Fruit fly (Drosophila melanogaster) whole organism, prepupa: ENCODE measurements around the gene CG31251.

Experiments
- CG10631 ChIP-seq: fragments of 200-800 bp; sonication (Bioruptor generic); optimal IDR thresholded peaks from 2 replicates; lab custom pipeline; 2016; ENCODE audit warnings: missing biosample characterization, missing genetic modification characterization
- CG10669 ChIP-seq: fragments of 200-800 bp; sonication (Bioruptor generic); optimal IDR thresholded peaks from 3 replicates; lab custom pipeline; 2018; ENCODE audit warnings: missing biosample characterization, mild to moderate bottlenecking, missing genetic modification characterization, moderate library complexity
- CG15336 ChIP-seq: fragments of 200-800 bp; sonication (Bioruptor generic); IDR thresholded peaks from 2 replicates; pipeline ENCODE4 v1.3.6; 2022; ENCODE audit warnings: missing biosample characterization, missing genetic modification characterization
- CG1621 ChIP-seq: fragments of 200-800 bp; sonication (Bioruptor generic); optimal IDR thresholded peaks from 3 replicates; lab custom pipeline; 2018; ENCODE audit warnings: missing biosample characterization, mild to moderate bottlenecking, missing genetic modification characterization
- CG16779 ChIP-seq: fragments of 200-800 bp; sonication (Bioruptor generic); optimal IDR thresholded peaks from 3 replicates; lab custom pipeline; 2017; ENCODE audit warnings: missing biosample characterization, mild to moderate bottlenecking, missing genetic modification characterization
- CG3032 ChIP-seq: fragments of 200-800 bp; optimal IDR thresholded peaks from 2 replicates; lab custom pipeline; 2019; ENCODE audit warnings: missing biosample characterization, mild to moderate bottlenecking, missing genetic modification characterization, moderate library complexity
- CG34406 ChIP-seq: fragments of 200-800 bp; sonication (Bioruptor generic); optimal IDR thresholded peaks from 3 replicates; lab custom pipeline; 2016; ENCODE audit warnings: missing biosample characterization, missing genetic modification characterization
- CG6163 ChIP-seq: fragments of 200-800 bp; sonication (Bioruptor generic); IDR thresholded peaks from 3 replicates; pipeline ENCODE4 v1.3.6; 2022; ENCODE audit warnings: missing biosample characterization, missing genetic modification characterization
- CG6276 ChIP-seq: fragments of 200-800 bp; sonication (Bioruptor generic); optimal IDR thresholded peaks from 2 replicates; lab custom pipeline; 2017; ENCODE audit warnings: missing biosample characterization, mild to moderate bottlenecking, missing genetic modification characterization
- CG6792 ChIP-seq: fragments of 200-800 bp; sonication (Bioruptor generic); optimal IDR thresholded peaks from 3 replicates; lab custom pipeline; 2016; ENCODE audit warnings: missing biosample characterization, missing genetic modification characterization
- CG6808 ChIP-seq: fragments of 200-800 bp; sonication (Bioruptor generic); optimal IDR thresholded peaks from 3 replicates; lab custom pipeline; 2017; ENCODE audit warnings: missing biosample characterization, missing genetic modification characterization, mild to moderate bottlenecking, moderate library complexity, missing genetic modification reagents
- CG6854 ChIP-seq: fragments of 200-800 bp; sonication (Bioruptor generic); optimal IDR thresholded peaks from 2 replicates; lab custom pipeline; 2017; ENCODE audit warnings: missing biosample characterization, mild to moderate bottlenecking, missing genetic modification characterization
- CG7368 ChIP-seq: fragments of 200-800 bp; sonication (Bioruptor generic); optimal IDR thresholded peaks from 3 replicates; lab custom pipeline; 2016; ENCODE audit warnings: missing biosample characterization, missing genetic modification characterization
- CG8119 ChIP-seq: fragments of 200-800 bp; sonication (Bioruptor generic); IDR thresholded peaks from 3 replicates; pipeline ENCODE4 v1.3.6; 2022; ENCODE audit warnings: missing biosample characterization, missing genetic modification characterization
- CG8319 ChIP-seq: fragments of 200-800 bp; sonication (Bioruptor generic); optimal IDR thresholded peaks from 3 replicates; lab custom pipeline; 2016; ENCODE audit warnings: missing biosample characterization, missing genetic modification characterization
- CG9139 ChIP-seq: fragments of 200-800 bp; sonication (Bioruptor generic); optimal IDR thresholded peaks from 3 replicates; lab custom pipeline; 2017; ENCODE audit warnings: missing biosample characterization, mild to moderate bottlenecking, missing genetic modification characterization
- Eip75B ChIP-seq: fragments of 200-800 bp; sonication (Bioruptor generic); optimal IDR thresholded peaks from 3 replicates; lab custom pipeline; 2016; ENCODE audit warnings: missing biosample characterization, missing genetic modification characterization
- Eip78C ChIP-seq: fragments of 200-800 bp; sonication (Bioruptor generic); peaks from one replicate; lab custom pipeline; 2016; ENCODE audit warnings: missing biosample characterization, missing genetic modification characterization
- Eip93F ChIP-seq: fragments of 200-800 bp; sonication (Bioruptor generic); optimal IDR thresholded peaks from 2 replicates; lab custom pipeline; 2016; ENCODE audit warnings: missing biosample characterization, mild to moderate bottlenecking, missing genetic modification characterization
- Ets21C ChIP-seq: fragments of 200-800 bp; sonication (Bioruptor generic); optimal IDR thresholded peaks from 3 replicates; lab custom pipeline; 2016; ENCODE audit warnings: missing biosample characterization, missing genetic modification characterization
- Ets96B ChIP-seq: fragments of 200-800 bp; optimal IDR thresholded peaks from 2 replicates; lab custom pipeline; 2019; ENCODE audit warnings: missing biosample characterization, mild to moderate bottlenecking, missing genetic modification characterization, moderate library complexity
- Gug ChIP-seq: fragments of 200-800 bp; sonication (Bioruptor generic); IDR thresholded peaks from 2 replicates; pipeline ENCODE4 v1.3.6; 2022; ENCODE audit warnings: missing biosample characterization, missing genetic modification characterization
- Hr38 ChIP-seq: sonication (Bioruptor generic); optimal IDR thresholded peaks from 2 replicates; lab custom pipeline; 2016; ENCODE audit warnings: missing biosample characterization, missing genetic modification characterization
- Hr39 ChIP-seq: fragments of 200-800 bp; sonication (Bioruptor generic); optimal IDR thresholded peaks from 2 replicates; lab custom pipeline; 2016; ENCODE audit warnings: missing biosample characterization, missing genetic modification characterization
- Hr4 ChIP-seq: fragments of 200-800 bp; sonication (Bioruptor generic); optimal IDR thresholded peaks from 3 replicates; lab custom pipeline; 2016; ENCODE audit warnings: missing biosample characterization, missing genetic modification characterization
- Met ChIP-seq: fragments of 200-800 bp; sonication (Bioruptor generic); optimal IDR thresholded peaks from 3 replicates; lab custom pipeline; 2016; ENCODE audit warnings: missing biosample characterization, missing genetic modification characterization
- OdsH ChIP-seq: fragments of 200-800 bp; sonication (Bioruptor generic); optimal IDR thresholded peaks from 3 replicates; lab custom pipeline; 2016; ENCODE audit warnings: missing biosample characterization, missing genetic modification characterization
- Smox ChIP-seq: fragments of 200-800 bp; sonication (Bioruptor generic); optimal IDR thresholded peaks from 3 replicates; lab custom pipeline; 2016; ENCODE audit warnings: missing biosample characterization, missing genetic modification characterization
- Sox102F ChIP-seq: fragments of 200-800 bp; sonication (Bioruptor generic); optimal IDR thresholded peaks from 2 replicates; lab custom pipeline; 2016; ENCODE audit warnings: missing biosample characterization, mild to moderate bottlenecking, missing genetic modification characterization
- Sox14 ChIP-seq: fragments of 200-800 bp; sonication (Bioruptor generic); optimal IDR thresholded peaks from 3 replicates; lab custom pipeline; 2016; ENCODE audit warnings: missing biosample characterization, missing genetic modification characterization
- achi ChIP-seq: fragments of 200-800 bp; sonication (Bioruptor generic); optimal IDR thresholded peaks from 3 replicates; lab custom pipeline; 2016; ENCODE audit warnings: missing biosample characterization, missing genetic modification characterization
- acj6 ChIP-seq: fragments of 200-800 bp; sonication (Bioruptor generic); optimal IDR thresholded peaks from 3 replicates; lab custom pipeline; 2016; ENCODE audit warnings: missing biosample characterization, missing genetic modification characterization
- dac ChIP-seq: fragments of 200-800 bp; sonication (Bioruptor generic); optimal IDR thresholded peaks from 2 replicates; lab custom pipeline; 2017; ENCODE audit warnings: missing biosample characterization, mild to moderate bottlenecking, missing genetic modification characterization
- dsx ChIP-seq: fragments of 200-800 bp; optimal IDR thresholded peaks from 3 replicates; lab custom pipeline; 2019; ENCODE audit warnings: missing biosample characterization, mild to moderate bottlenecking, missing genetic modification characterization, moderate library complexity; ENCODE audit not compliant: poor library complexity, severe bottlenecking
- eg ChIP-seq: fragments of 200-800 bp; sonication (Bioruptor generic); IDR thresholded peaks from 3 replicates; pipeline ENCODE4 v1.3.6; 2022; ENCODE audit warnings: missing biosample characterization, missing genetic modification characterization
- esn ChIP-seq: fragments of 200-800 bp; sonication (Bioruptor generic); optimal IDR thresholded peaks from 2 replicates; lab custom pipeline; 2016; ENCODE audit warnings: missing biosample characterization, mild to moderate bottlenecking, missing genetic modification characterization, moderate library complexity
- fd59A ChIP-seq: fragments of 200-800 bp; sonication (Bioruptor generic); optimal IDR thresholded peaks from 2 replicates; lab custom pipeline; 2017; ENCODE audit warnings: missing biosample characterization, mild to moderate bottlenecking, missing genetic modification characterization, missing genetic modification reagents
- fd85E ChIP-seq: fragments of 200-800 bp; sonication (Bioruptor generic); optimal IDR thresholded peaks from 3 replicates; lab custom pipeline; 2016; ENCODE audit warnings: missing biosample characterization, missing genetic modification characterization
- lz ChIP-seq: fragments of 200-800 bp; sonication (Bioruptor generic); optimal IDR thresholded peaks from 3 replicates; lab custom pipeline; 2016; ENCODE audit warnings: missing biosample characterization, missing genetic modification characterization
- net ChIP-seq: fragments of 200-800 bp; sonication (Bioruptor generic); optimal IDR thresholded peaks from 3 replicates; lab custom pipeline; 2016; ENCODE audit warnings: missing biosample characterization, missing genetic modification characterization
- pdm3 ChIP-seq: fragments of 200-800 bp; sonication (Bioruptor generic); optimal IDR thresholded peaks from 3 replicates; lab custom pipeline; 2016; ENCODE audit warnings: missing biosample characterization, missing genetic modification characterization
- salr ChIP-seq, 2 experiments: fragments of 200-800 bp; sonication (Bioruptor generic); optimal IDR thresholded peaks; 3 replicates each; lab custom pipeline; 2016 to 2018; ENCODE audit warnings: missing biosample characterization in 2 of 2, missing genetic modification characterization in 2 of 2, mild to moderate bottlenecking in 1 of 2
- spab ChIP-seq: fragments of 200-800 bp; sonication (Bioruptor generic); optimal IDR thresholded peaks from 2 replicates; lab custom pipeline; 2017; ENCODE audit warnings: missing biosample characterization, mild to moderate bottlenecking, missing genetic modification characterization, missing genetic modification reagents
- ss ChIP-seq, 2 experiments: fragments of 200-800 bp; sonication (Bioruptor generic); optimal IDR thresholded peaks; 2 replicates in 1 of 2; 3 replicates in 1 of 2; lab custom pipeline; 2017 to 2018; ENCODE audit warnings: mild to moderate bottlenecking in 2 of 2, missing biosample characterization in 2 of 2, missing genetic modification characterization in 2 of 2, moderate library complexity in 1 of 2
- vri ChIP-seq: fragments of 200-800 bp; sonication (Bioruptor generic); optimal IDR thresholded peaks from 3 replicates; lab custom pipeline; 2016; ENCODE audit warnings: missing biosample characterization, mild to moderate bottlenecking, missing genetic modification characterization

CG31251 gene

DNA sequence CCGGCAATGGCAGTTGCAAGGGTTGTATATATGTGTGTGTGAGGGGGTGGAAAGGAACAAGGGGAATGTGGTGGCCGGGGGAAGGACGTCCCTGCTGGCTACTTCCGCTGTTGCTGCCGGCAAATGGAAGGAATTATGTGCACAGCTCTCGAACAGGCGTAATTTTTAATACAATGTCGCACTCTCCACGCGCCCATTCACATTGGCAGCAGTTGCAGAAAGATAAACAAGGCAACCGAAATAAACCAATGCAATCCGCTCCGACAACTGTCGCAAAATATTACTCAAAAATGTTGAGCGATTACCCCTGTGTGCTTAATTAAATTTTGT lies 26.9 kb upstream of the CG31251 start:
- TF ChIP-seq CG8119 (GFP tag; lab: Robert Waterston, UW) (no peak), dsx (GFP tag; lab: Kevin White, UChicago) (peak; percentile 52)

DNA sequence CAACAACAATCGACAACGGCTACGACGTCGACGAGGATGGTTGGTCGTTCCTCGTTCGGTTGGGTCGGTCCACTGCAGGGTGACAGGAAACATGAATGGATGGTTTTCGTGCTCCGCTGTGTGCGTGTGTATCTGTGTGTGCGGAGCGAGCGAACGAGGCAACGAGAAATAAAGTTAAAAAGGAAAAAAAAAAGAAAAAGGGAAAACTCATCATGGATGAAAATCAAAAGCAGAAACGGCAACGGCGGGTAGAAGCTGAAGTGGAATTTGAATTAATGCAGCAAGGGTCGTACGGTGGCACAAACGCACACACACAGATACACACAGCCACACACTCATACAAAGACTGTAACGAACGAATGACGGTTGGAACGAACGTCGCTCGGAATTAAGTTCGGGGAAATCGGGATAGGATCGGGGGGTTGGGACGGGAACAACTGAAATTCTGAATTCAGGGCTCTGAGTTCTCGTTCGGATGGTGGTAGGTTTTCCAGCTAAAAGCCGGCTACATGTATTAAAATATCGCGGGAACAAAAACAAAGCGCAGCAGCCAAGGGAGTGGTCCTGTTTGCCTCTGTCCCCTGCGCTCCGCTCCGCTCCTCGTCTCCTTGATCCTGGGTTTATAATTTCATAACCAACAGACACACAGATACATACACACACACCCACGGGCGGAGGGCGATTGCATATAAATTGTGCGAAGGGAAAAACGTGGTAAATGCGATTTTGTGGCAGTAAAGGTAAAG lies 26.4 kb upstream of the CG31251 start:
- TF ChIP-seq CG3032 (no peak), salr (GFP tag; optimal IDR thresholded peaks at IDR 0.05; lab: Kevin White, UChicago) (peak in 1 of 2 experiments; percentile 30), Eip93F (GFP tag; lab: Kevin White, UChicago) (no peak), CG1621 (tag; lab: Kevin White, UChicago) (peak; percentile 20), Sox102F (GFP tag; lab: Kevin White, UChicago) (no peak), CG16779 (tag; lab: Kevin White, UChicago) (peak; percentile 33), Hr39 (GFP tag; lab: Kevin White, UChicago) (no peak), Met (GFP tag; lab: Kevin White, UChicago) (peak; percentile 19), CG9139 (GFP tag; lab: Kevin White, UChicago) (peak; percentile 24), CG6276 (GFP tag; lab: Kevin White, UChicago) (no peak), ss (GFP tag; optimal IDR thresholded peaks at IDR 0.05; lab: Kevin White, UChicago) (peak; percentile 58 to 75), acj6 (GFP tag; lab: Kevin White, UChicago) (no peak), spab (no peak), CG6163 (GFP tag; lab: Robert Waterston, UW) (peak; percentile 38; the same call in 1 of the 3 replicates), Eip78C (peak; percentile 59), pdm3 (GFP tag; lab: Kevin White, UChicago) (no peak), CG6792 (GFP tag; lab: Kevin White, UChicago) (no peak), CG6808 (peak; percentile 64), CG6854 (GFP tag; lab: Kevin White, UChicago) (peak; percentile 63), net (GFP tag; lab: Kevin White, UChicago) (peak; percentile 1), Smox (GFP tag; lab: Kevin White, UChicago) (no peak), Ets96B (no peak), CG10669 (no peak), vri (GFP tag; lab: Kevin White, UChicago) (peak; percentile 77), Eip75B (GFP tag; lab: Kevin White, UChicago) (peak; percentile 17), OdsH (GFP tag; lab: Kevin White, UChicago) (no peak), CG7368 (GFP tag; lab: Kevin White, UChicago) (no peak), CG15336 (no peak)

- TF ChIP-seq Gug (no peak), CG10631 (GFP tag; lab: Kevin White, UChicago) (no peak), CG8319 (GFP tag; lab: Kevin White, UChicago) (no peak), lz (GFP tag; lab: Kevin White, UChicago) (peak; percentile 6), CG6808 (no peak), dac (GFP tag; lab: Kevin White, UChicago) (no peak), Eip78C (peak; percentile 32), esn (peak; percentile 15), Hr38 (GFP tag; lab: Kevin White, UChicago) (no peak), Ets21C (GFP tag; lab: Kevin White, UChicago) (no peak), Eip93F (GFP tag; lab: Kevin White, UChicago) (no peak), CG10669 (no peak), ss (GFP tag; optimal IDR thresholded peaks at IDR 0.05; lab: Kevin White, UChicago) (no peak), Eip75B (GFP tag; lab: Kevin White, UChicago) (no peak), CG6276 (GFP tag; lab: Kevin White, UChicago) (no peak), CG6792 (GFP tag; lab: Kevin White, UChicago) (no peak), CG34406 (no peak), Sox14 (GFP tag; lab: Kevin White, UChicago) (no peak), Met (GFP tag; lab: Kevin White, UChicago) (no peak), fd85E (no peak), net (GFP tag; lab: Kevin White, UChicago) (no peak), pdm3 (GFP tag; lab: Kevin White, UChicago) (peak; percentile 9), dsx (GFP tag; lab: Kevin White, UChicago) (no peak), Hr4 (GFP tag; lab: Kevin White, UChicago) (no peak), CG1621 (tag; lab: Kevin White, UChicago) (no peak), CG15336 (no peak), fd59A (GFP tag; lab: Kevin White, UChicago) (no peak), eg (GFP tag; lab: Robert Waterston, UW) (no peak), achi (GFP tag; lab: Kevin White, UChicago) (no peak), salr (GFP tag; optimal IDR thresholded peaks at IDR 0.05; lab: Kevin White, UChicago) (no peak)
Observed at dm6 chr3R:17710418-17710817, 25.7 kb upstream of the CG31251 start.
